Fruit fly (Drosophila melanogaster) whole organism, prepupa: ENCODE data around the gene CtsB.

Source experiments
- Blimp-1 ChIP-seq: fragments of 200-800 bp; sonication (Bioruptor generic); optimal IDR thresholded peaks from 3 replicates; lab custom pipeline; 2017; ENCODE audit warnings: missing biosample characterization, missing genetic modification characterization, mild to moderate bottlenecking, moderate library complexity, missing genetic modification reagents
- CG10631 ChIP-seq: fragments of 200-800 bp; sonication (Bioruptor generic); optimal IDR thresholded peaks from 2 replicates; lab custom pipeline; 2016; ENCODE audit warnings: missing biosample characterization, missing genetic modification characterization
- CG11294 ChIP-seq: fragments of 200-800 bp; sonication (Bioruptor generic); IDR thresholded peaks from 2 replicates; pipeline ENCODE4 v1.3.6; 2022; ENCODE audit warnings: missing biosample characterization, missing genetic modification characterization
- CG15336 ChIP-seq: fragments of 200-800 bp; sonication (Bioruptor generic); IDR thresholded peaks from 2 replicates; pipeline ENCODE4 v1.3.6; 2022; ENCODE audit warnings: missing biosample characterization, missing genetic modification characterization
- CG1621 ChIP-seq: fragments of 200-800 bp; sonication (Bioruptor generic); optimal IDR thresholded peaks from 3 replicates; lab custom pipeline; 2018; ENCODE audit warnings: missing biosample characterization, mild to moderate bottlenecking, missing genetic modification characterization
- CG3032 ChIP-seq: fragments of 200-800 bp; optimal IDR thresholded peaks from 2 replicates; lab custom pipeline; 2019; ENCODE audit warnings: missing biosample characterization, mild to moderate bottlenecking, missing genetic modification characterization, moderate library complexity
- CG31627 ChIP-seq: fragments of 200-800 bp; sonication (Bioruptor generic); optimal IDR thresholded peaks from 3 replicates; lab custom pipeline; 2016; ENCODE audit warnings: missing biosample characterization, missing genetic modification characterization
- CG32006 ChIP-seq: fragments of 200-800 bp; sonication (Bioruptor generic); optimal IDR thresholded peaks from 3 replicates; lab custom pipeline; 2017; ENCODE audit warnings: missing biosample characterization, mild to moderate bottlenecking, missing genetic modification characterization
- CG3919 ChIP-seq: fragments of 200-800 bp; sonication (Bioruptor generic); optimal IDR thresholded peaks from 3 replicates; lab custom pipeline; 2016; ENCODE audit warnings: missing biosample characterization, missing genetic modification characterization
- CG4318 ChIP-seq: fragments of 200-800 bp; sonication (Bioruptor generic); optimal IDR thresholded peaks from 3 replicates; lab custom pipeline; 2017; ENCODE audit warnings: missing biosample characterization, mild to moderate bottlenecking, missing genetic modification characterization
- CG6163 ChIP-seq: fragments of 200-800 bp; sonication (Bioruptor generic); IDR thresholded peaks from 3 replicates; pipeline ENCODE4 v1.3.6; 2022; ENCODE audit warnings: missing biosample characterization, missing genetic modification characterization
- CG6276 ChIP-seq: fragments of 200-800 bp; sonication (Bioruptor generic); optimal IDR thresholded peaks from 2 replicates; lab custom pipeline; 2017; ENCODE audit warnings: missing biosample characterization, mild to moderate bottlenecking, missing genetic modification characterization
- CG6792 ChIP-seq: fragments of 200-800 bp; sonication (Bioruptor generic); optimal IDR thresholded peaks from 3 replicates; lab custom pipeline; 2016; ENCODE audit warnings: missing biosample characterization, missing genetic modification characterization
- CG6808 ChIP-seq: fragments of 200-800 bp; sonication (Bioruptor generic); optimal IDR thresholded peaks from 3 replicates; lab custom pipeline; 2017; ENCODE audit warnings: missing biosample characterization, missing genetic modification characterization, mild to moderate bottlenecking, moderate library complexity, missing genetic modification reagents
- CG6854 ChIP-seq: fragments of 200-800 bp; sonication (Bioruptor generic); optimal IDR thresholded peaks from 2 replicates; lab custom pipeline; 2017; ENCODE audit warnings: missing biosample characterization, mild to moderate bottlenecking, missing genetic modification characterization
- CG7368 ChIP-seq: fragments of 200-800 bp; sonication (Bioruptor generic); optimal IDR thresholded peaks from 3 replicates; lab custom pipeline; 2016; ENCODE audit warnings: missing biosample characterization, missing genetic modification characterization
- Eip75B ChIP-seq: fragments of 200-800 bp; sonication (Bioruptor generic); optimal IDR thresholded peaks from 3 replicates; lab custom pipeline; 2016; ENCODE audit warnings: missing biosample characterization, missing genetic modification characterization
- Eip78C ChIP-seq: fragments of 200-800 bp; sonication (Bioruptor generic); peaks from one replicate; lab custom pipeline; 2016; ENCODE audit warnings: missing biosample characterization, missing genetic modification characterization
- Eip93F ChIP-seq: fragments of 200-800 bp; sonication (Bioruptor generic); optimal IDR thresholded peaks from 2 replicates; lab custom pipeline; 2016; ENCODE audit warnings: missing biosample characterization, mild to moderate bottlenecking, missing genetic modification characterization
- Gug ChIP-seq: fragments of 200-800 bp; sonication (Bioruptor generic); IDR thresholded peaks from 2 replicates; pipeline ENCODE4 v1.3.6; 2022; ENCODE audit warnings: missing biosample characterization, missing genetic modification characterization
- Hr39 ChIP-seq: fragments of 200-800 bp; sonication (Bioruptor generic); optimal IDR thresholded peaks from 2 replicates; lab custom pipeline; 2016; ENCODE audit warnings: missing biosample characterization, missing genetic modification characterization
- Hr4 ChIP-seq: fragments of 200-800 bp; sonication (Bioruptor generic); optimal IDR thresholded peaks from 3 replicates; lab custom pipeline; 2016; ENCODE audit warnings: missing biosample characterization, missing genetic modification characterization
- Sox102F ChIP-seq: fragments of 200-800 bp; sonication (Bioruptor generic); optimal IDR thresholded peaks from 2 replicates; lab custom pipeline; 2016; ENCODE audit warnings: missing biosample characterization, mild to moderate bottlenecking, missing genetic modification characterization
- Sox14 ChIP-seq: fragments of 200-800 bp; sonication (Bioruptor generic); optimal IDR thresholded peaks from 3 replicates; lab custom pipeline; 2016; ENCODE audit warnings: missing biosample characterization, missing genetic modification characterization
- Sox15 ChIP-seq: fragments of 200-800 bp; sonication (Bioruptor generic); optimal IDR thresholded peaks from 3 replicates; lab custom pipeline; 2016; ENCODE audit warnings: missing biosample characterization, missing genetic modification characterization
- achi ChIP-seq: fragments of 200-800 bp; sonication (Bioruptor generic); optimal IDR thresholded peaks from 3 replicates; lab custom pipeline; 2016; ENCODE audit warnings: missing biosample characterization, missing genetic modification characterization
- dac ChIP-seq: fragments of 200-800 bp; sonication (Bioruptor generic); optimal IDR thresholded peaks from 2 replicates; lab custom pipeline; 2017; ENCODE audit warnings: missing biosample characterization, mild to moderate bottlenecking, missing genetic modification characterization
- eg ChIP-seq: fragments of 200-800 bp; sonication (Bioruptor generic); IDR thresholded peaks from 3 replicates; pipeline ENCODE4 v1.3.6; 2022; ENCODE audit warnings: missing biosample characterization, missing genetic modification characterization
- esn ChIP-seq: fragments of 200-800 bp; sonication (Bioruptor generic); optimal IDR thresholded peaks from 2 replicates; lab custom pipeline; 2016; ENCODE audit warnings: missing biosample characterization, mild to moderate bottlenecking, missing genetic modification characterization, moderate library complexity
- fd85E ChIP-seq: fragments of 200-800 bp; sonication (Bioruptor generic); optimal IDR thresholded peaks from 3 replicates; lab custom pipeline; 2016; ENCODE audit warnings: missing biosample characterization, missing genetic modification characterization
- fkh ChIP-seq: fragments of 200-800 bp; sonication (Bioruptor generic); optimal IDR thresholded peaks from 3 replicates; lab custom pipeline; 2017; ENCODE audit warnings: missing biosample characterization, mild to moderate bottlenecking, missing genetic modification characterization, moderate library complexity
- lz ChIP-seq: fragments of 200-800 bp; sonication (Bioruptor generic); optimal IDR thresholded peaks from 3 replicates; lab custom pipeline; 2016; ENCODE audit warnings: missing biosample characterization, missing genetic modification characterization
- net ChIP-seq: fragments of 200-800 bp; sonication (Bioruptor generic); optimal IDR thresholded peaks from 3 replicates; lab custom pipeline; 2016; ENCODE audit warnings: missing biosample characterization, missing genetic modification characterization
- salr ChIP-seq, 2 experiments: fragments of 200-800 bp; sonication (Bioruptor generic); optimal IDR thresholded peaks; 3 replicates each; lab custom pipeline; 2016 to 2018; ENCODE audit warnings: missing biosample characterization in 2 of 2, missing genetic modification characterization in 2 of 2, mild to moderate bottlenecking in 1 of 2
- ss ChIP-seq, 2 experiments: fragments of 200-800 bp; sonication (Bioruptor generic); optimal IDR thresholded peaks; 2 replicates in 1 of 2; 3 replicates in 1 of 2; lab custom pipeline; 2017 to 2018; ENCODE audit warnings: mild to moderate bottlenecking in 2 of 2, missing biosample characterization in 2 of 2, missing genetic modification characterization in 2 of 2, moderate library complexity in 1 of 2
- svp ChIP-seq: fragments of 200-800 bp; sonication (Bioruptor generic); peaks from one replicate; lab custom pipeline; 2016; ENCODE audit warnings: missing biosample characterization, missing genetic modification characterization
- topi ChIP-seq: fragments of 200-800 bp; sonication (Bioruptor generic); optimal IDR thresholded peaks from 3 replicates; lab custom pipeline; 2016; ENCODE audit warnings: missing biosample characterization, missing genetic modification characterization

CtsB gene

DNA sequence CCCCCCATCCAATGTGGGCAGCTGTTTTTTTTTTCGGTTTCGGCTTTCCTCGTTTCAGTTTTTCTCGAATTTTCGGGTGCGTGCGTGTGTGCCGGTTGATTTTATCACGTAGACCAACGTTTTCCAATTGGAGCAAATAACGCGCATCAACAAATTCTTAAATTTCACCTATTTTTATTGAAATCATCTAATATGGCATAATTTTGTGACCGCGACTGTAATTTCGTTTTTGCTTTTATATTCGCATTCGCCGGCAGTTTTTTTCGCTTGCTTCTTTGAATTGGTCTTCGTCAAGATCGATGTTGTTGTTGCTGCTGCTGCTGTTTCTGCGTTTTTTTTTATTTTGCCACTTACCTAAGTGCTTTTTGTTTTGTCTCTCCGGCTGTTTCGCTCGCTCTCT lies 27.5 kb downstream of the CtsB start (continued):
- TF ChIP-seq CG7368 (GFP tag; lab: Kevin White, UChicago): peak; percentile 49
- TF ChIP-seq Hr39: peak; percentile 35
- TF ChIP-seq CG6808: peak; percentile 59
- TF ChIP-seq CG4318 (GFP tag; lab: Kevin White, UChicago): peak; percentile 26
- peak; percentile 38 for TF ChIP-seq CG1621 (tag; lab: Kevin White, UChicago)
- TF ChIP-seq eg: peak; percentile 80
- TF ChIP-seq Eip93F: no peak
- peak; percentile 48 for TF ChIP-seq esn (GFP tag; lab: Kevin White, UChicago)
- peak; percentile 47 for TF ChIP-seq achi (GFP tag; lab: Kevin White, UChicago)
- peak; percentile 38 for TF ChIP-seq CG31627
- peak; percentile 34 for TF ChIP-seq lz (GFP tag; lab: Kevin White, UChicago)
- no peak for TF ChIP-seq CG3032 (tag; lab: Kevin White, UChicago)
- peak; percentile 88; the same call in 2 of the 3 replicates for TF ChIP-seq CG6163 (GFP tag; lab: Robert Waterston, UW)
- TF ChIP-seq CG10631: peak; percentile 1
- TF ChIP-seq, all 60 proteins: peak for 46

- no peak for TF ChIP-seq CG3032 (tag; lab: Kevin White, UChicago)
- peak; percentile 58 for TF ChIP-seq svp (GFP tag; lab: Kevin White, UChicago)
Observed at dm6 chrX:13753775-13754174, 28.2 kb downstream of the CtsB start.

- TF ChIP-seq CG3919 (GFP tag; lab: Kevin White, UChicago) (no peak), ss (GFP tag; optimal IDR thresholded peaks at IDR 0.05; lab: Kevin White, UChicago) (peak in 1 of 2 experiments; percentile 5), net (GFP tag; lab: Kevin White, UChicago) (no peak), CG6854 (GFP tag; lab: Kevin White, UChicago) (peak; percentile 19), CG6163 (GFP tag; lab: Robert Waterston, UW) (peak; percentile 31; the same call in 2 of the 3 replicates), Gug (GFP tag; lab: Robert Waterston, UW) (no peak)
Observed at dm6 chrX:13753101-13753758, 28.7 kb downstream of the CtsB start.

DNA sequence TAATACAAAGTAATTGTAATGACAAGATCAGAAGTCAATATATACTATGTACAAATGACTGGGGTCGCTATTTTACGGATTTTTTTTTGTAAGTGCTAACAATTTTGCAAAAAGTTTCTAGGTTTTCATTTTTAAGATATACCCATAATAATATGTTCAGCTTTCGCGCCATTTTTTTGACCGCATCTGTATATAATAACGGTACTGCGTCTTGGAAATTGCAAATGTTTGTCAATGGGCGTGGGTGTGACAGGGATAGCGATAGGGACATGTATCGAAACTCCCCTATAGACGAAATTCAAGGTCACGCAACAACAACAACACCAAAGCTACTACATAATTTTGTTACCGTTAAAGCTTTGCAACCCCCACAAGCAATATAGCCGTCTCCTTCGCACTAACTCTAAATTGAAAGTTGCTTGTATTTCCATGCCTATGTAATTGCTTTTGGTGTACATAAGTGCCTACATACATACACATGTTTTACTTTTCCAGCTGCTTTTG lies 29.4 kb downstream of the CtsB start:
- TF ChIP-seq svp (GFP tag; lab: Kevin White, UChicago): no peak
- no peak for TF ChIP-seq CG31627
- no peak for TF ChIP-seq CG15336 (GFP tag; lab: Robert Waterston, UW)
- TF ChIP-seq CG6276 (GFP tag; lab: Kevin White, UChicago): no peak
- TF ChIP-seq Eip78C (GFP tag; lab: Kevin White, UChicago): peak; percentile 61
- no peak for TF ChIP-seq CG3919 (GFP tag; lab: Kevin White, UChicago)
- TF ChIP-seq Hr39: no peak
- no peak for TF ChIP-seq fd85E (GFP tag; lab: Kevin White, UChicago)

DNA sequence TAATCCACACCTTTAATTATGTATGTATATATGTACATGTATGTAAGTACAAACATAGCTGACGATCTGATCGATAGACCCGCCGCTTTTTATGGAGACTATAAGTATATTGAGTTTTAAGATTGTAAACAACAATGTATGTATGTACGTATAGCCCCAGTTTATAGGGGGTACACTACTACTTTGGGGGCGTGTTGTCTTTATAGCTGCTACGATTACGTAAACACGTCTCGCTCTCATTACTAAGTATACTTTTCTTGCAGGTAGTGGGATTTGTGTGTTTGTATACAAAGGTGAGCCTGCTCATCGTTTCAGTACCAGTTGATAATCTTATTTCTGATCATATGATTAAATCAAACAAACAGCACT lies 32.1 kb downstream of the CtsB start:
- no peak for TF ChIP-seq Sox15 (GFP tag; lab: Kevin White, UChicago)
- no peak for TF ChIP-seq CG6276 (GFP tag; lab: Kevin White, UChicago)
- peak; percentile 72 for TF ChIP-seq fkh (GFP tag; lab: Kevin White, UChicago)
- no peak for TF ChIP-seq CG6792
- no peak for TF ChIP-seq CG7368 (GFP tag; lab: Kevin White, UChicago)
- TF ChIP-seq CG1621 (tag; lab: Kevin White, UChicago): no peak

- TF ChIP-seq CG6854 (GFP tag; lab: Kevin White, UChicago): no peak
- TF ChIP-seq Blimp-1: no peak
- peak; percentile 40 for TF ChIP-seq esn (GFP tag; lab: Kevin White, UChicago)
- TF ChIP-seq topi (GFP tag; lab: Kevin White, UChicago): peak; percentile 24
- peak; percentile 67 for TF ChIP-seq eg
- no peak for TF ChIP-seq salr (GFP tag; optimal IDR thresholded peaks at IDR 0.05; lab: Kevin White, UChicago)
- peak; percentile 15 for TF ChIP-seq Eip75B (GFP tag; lab: Kevin White, UChicago)
- no peak for TF ChIP-seq dac (GFP tag; lab: Kevin White, UChicago)
- TF ChIP-seq CG11294: peak; percentile 59
- TF ChIP-seq ss (GFP tag; optimal IDR thresholded peaks at IDR 0.05; lab: Kevin White, UChicago): peak; percentile 34 to 46
- peak; percentile 44 for TF ChIP-seq Hr4 (GFP tag; lab: Kevin White, UChicago)
- peak; percentile 9 for TF ChIP-seq Sox14 (GFP tag; lab: Kevin White, UChicago)
- peak; percentile 85 for TF ChIP-seq Eip78C (GFP tag; lab: Kevin White, UChicago)
- peak; percentile 81 for TF ChIP-seq CG15336 (GFP tag; lab: Robert Waterston, UW)
- TF ChIP-seq Sox102F (GFP tag; lab: Kevin White, UChicago): peak; percentile 10
- TF ChIP-seq CG32006 (GFP tag; lab: Kevin White, UChicago): peak; percentile 54
Observed at dm6 chrX:13748906-13749872, 32.8 kb downstream of the CtsB start.
